Worm (Caenorhabditis elegans): ENCODE data around the gene F59A6.4.

ce11 chrII:5042381-5042930 is 37.6 kb downstream of the F59A6.4 start:
- TF ChIP-seq F13C5.2 (tag; optimal IDR thresholded peaks at IDR 0.05) (no peak), aly-1 (tag; optimal IDR thresholded peaks at IDR 0.05) (no peak), flt-1 (GFP tag; IDR thresholded peaks at IDR 0.05) (no peak), ceh-13 (GFP tag; optimal IDR thresholded peaks at IDR 0.05) (no peak), ama-1 (optimal IDR thresholded peaks at IDR 0.05) (no peak), tbx-11 (GFP tag; IDR thresholded peaks at IDR 0.05) (no peak), tra-4 (tag; optimal IDR thresholded peaks at IDR 0.05) (no peak), ets-7 (tag; optimal IDR thresholded peaks at IDR 0.05) (no peak)
